Comparison of ENCODE assay signal across 4 fruit fly cellular contexts in genomic region chr3L:5551087-5551486, dm6.
TF ChIP-seq lines count a peak whose summit lies in the region.

TSS of gene frm (minus strand) at chr3L:5551159.

- no peak for TF ChIP-seq CTCF in whole organism, embryonic (GFP tag; optimal IDR thresholded peaks at IDR 0.05; lab: Kevin White, UChicago)

TF ChIP-seq in whole organism, embryonic, 481 proteins besides CTCF, POLR2A, EP300 and RAD21 (continues in another document):
- TF ChIP-seq p53 (GFP tag; optimal IDR thresholded peaks at IDR 0.05; lab: Kevin White, UChicago) = no peak
- TF ChIP-seq CG13894 (tag; optimal IDR thresholded peaks at IDR 0.05; lab: Kevin White, UChicago) = peak; percentile 19
- no peak for TF ChIP-seq grau (tag; optimal IDR thresholded peaks at IDR 0.05; lab: Kevin White, UChicago)
- TF ChIP-seq Lhr (GFP tag; optimal IDR thresholded peaks at IDR 0.05; lab: Kevin White, UChicago) = no peak
- TF ChIP-seq CG11456 (GFP tag; IDR thresholded peaks at IDR 0.05; lab: Robert Waterston, UW) = no peak
- peak; percentile 44 for TF ChIP-seq Med (GFP tag; lab: Kevin White, UChicago)
- TF ChIP-seq YL-1 (GFP tag; optimal IDR thresholded peaks at IDR 0.05; lab: Kevin White, UChicago) = no peak
- peak; percentile 68 for TF ChIP-seq abd-A (tag; optimal IDR thresholded peaks at IDR 0.05; lab: Kevin White, UChicago)
- TF ChIP-seq bsh (GFP tag; optimal IDR thresholded peaks at IDR 0.05; lab: Kevin White, UChicago) = no peak
- TF ChIP-seq sug (tag; optimal IDR thresholded peaks at IDR 0.05; lab: Kevin White, UChicago) = no peak
- no peak for TF ChIP-seq Hr3 (GFP tag; optimal IDR thresholded peaks at IDR 0.05; lab: Kevin White, UChicago)
- TF ChIP-seq CG17385 (GFP tag; optimal IDR thresholded peaks at IDR 0.05; lab: Kevin White, UChicago) = no peak
- TF ChIP-seq sd (tag; optimal IDR thresholded peaks at IDR 0.05; lab: Kevin White, UChicago) = peak; percentile 76
- TF ChIP-seq z (GFP tag; IDR thresholded peaks at IDR 0.05; lab: Robert Waterston, UW) = peak; percentile 83
- TF ChIP-seq nom (GFP tag; optimal IDR thresholded peaks at IDR 0.05; lab: Kevin White, UChicago) = peak; percentile 92
- TF ChIP-seq gem (tag; optimal IDR thresholded peaks at IDR 0.05; lab: Kevin White, UChicago) = no peak
- peak in 1 of 2 experiments; percentile 38 for TF ChIP-seq Trl (optimal IDR thresholded peaks at IDR 0.05; lab: Kevin White, UChicago)
- TF ChIP-seq Trl (GFP tag; optimal IDR thresholded peaks at IDR 0.05; lab: Kevin White, UChicago) = no peak
- TF ChIP-seq zen (tag; optimal IDR thresholded peaks at IDR 0.05; lab: Kevin White, UChicago) = no peak
- no peak for TF ChIP-seq chif (GFP tag; optimal IDR thresholded peaks at IDR 0.05; lab: Kevin White, UChicago)
- peak; percentile 82; the same call in 3 of the 4 replicates for TF ChIP-seq chinmo (GFP tag; IDR thresholded peaks at IDR 0.05; lab: Robert Waterston, UW; ENCODE audit: partially characterized antibody)
- TF ChIP-seq Myb (GFP tag; optimal IDR thresholded peaks at IDR 0.05; lab: Kevin White, UChicago) = no peak
- TF ChIP-seq onecut (GFP tag; IDR thresholded peaks at IDR 0.05; lab: Robert Waterston, UW) = no peak

TF ChIP-seq in whole organism, prepupa, 60 proteins besides CTCF, POLR2A, EP300 and RAD21 (continues in another document):
- TF ChIP-seq CG32006 (GFP tag; optimal IDR thresholded peaks at IDR 0.05; lab: Kevin White, UChicago) (no peak), Ets96B (tag; optimal IDR thresholded peaks at IDR 0.05; lab: Kevin White, UChicago) (peak; percentile 34), CG8319 (GFP tag; optimal IDR thresholded peaks at IDR 0.05; lab: Kevin White, UChicago) (no peak), CG7368 (GFP tag; optimal IDR thresholded peaks at IDR 0.05; lab: Kevin White, UChicago) (peak; percentile 1), net (GFP tag; optimal IDR thresholded peaks at IDR 0.05; lab: Kevin White, UChicago) (peak; percentile 27), cyc (GFP tag; optimal IDR thresholded peaks at IDR 0.05; lab: Kevin White, UChicago) (no peak), Sox15 (GFP tag; optimal IDR thresholded peaks at IDR 0.05; lab: Kevin White, UChicago) (no peak), eg (GFP tag; IDR thresholded peaks at IDR 0.05; lab: Robert Waterston, UW) (no peak), CG15336 (GFP tag; IDR thresholded peaks at IDR 0.05; lab: Robert Waterston, UW) (no peak), Eip93F (GFP tag; optimal IDR thresholded peaks at IDR 0.05; lab: Kevin White, UChicago) (no peak), CG11294 (GFP tag; IDR thresholded peaks at IDR 0.05; lab: Robert Waterston, UW) (no peak), OdsH (GFP tag; optimal IDR thresholded peaks at IDR 0.05; lab: Kevin White, UChicago) (no peak), fd59A (GFP tag; optimal IDR thresholded peaks at IDR 0.05; lab: Kevin White, UChicago) (no peak), pdm3 (GFP tag; optimal IDR thresholded peaks at IDR 0.05; lab: Kevin White, UChicago) (no peak), spab (GFP tag; optimal IDR thresholded peaks at IDR 0.05; lab: Kevin White, UChicago) (peak; percentile 21), topi (GFP tag; optimal IDR thresholded peaks at IDR 0.05; lab: Kevin White, UChicago) (no peak), CG1621 (tag; optimal IDR thresholded peaks at IDR 0.05; lab: Kevin White, UChicago) (peak; percentile 92), Hr39 (GFP tag; optimal IDR thresholded peaks at IDR 0.05; lab: Kevin White, UChicago) (no peak), CG11902 (GFP tag; optimal IDR thresholded peaks at IDR 0.05; lab: Kevin White, UChicago) (no peak), CG3919 (GFP tag; optimal IDR thresholded peaks at IDR 0.05; lab: Kevin White, UChicago) (peak; percentile 18), Eip75B (GFP tag; optimal IDR thresholded peaks at IDR 0.05; lab: Kevin White, UChicago) (peak; percentile 16), CG16779 (tag; optimal IDR thresholded peaks at IDR 0.05; lab: Kevin White, UChicago) (peak; percentile 59), acj6 (GFP tag; optimal IDR thresholded peaks at IDR 0.05; lab: Kevin White, UChicago) (no peak), salr (GFP tag; optimal IDR thresholded peaks at IDR 0.05; lab: Kevin White, UChicago) (no peak), Met (GFP tag; optimal IDR thresholded peaks at IDR 0.05; lab: Kevin White, UChicago) (no peak)

TF ChIP-seq in whole organism, pupa, 21 proteins besides CTCF, POLR2A, EP300 and RAD21:
- TF ChIP-seq CG14655 (GFP tag; optimal IDR thresholded peaks at IDR 0.05; lab: Kevin White, UChicago) = no peak
- TF ChIP-seq fd96Ca (GFP tag; IDR thresholded peaks at IDR 0.05; lab: Robert Waterston, UW) = 0 out of 3 replicates have a peak, but pooled peaks have one; percentile 23
- no peak for TF ChIP-seq CG32121 (GFP tag; IDR thresholded peaks at IDR 0.05; lab: Robert Waterston, UW)
- TF ChIP-seq EcR (GFP tag; optimal IDR thresholded peaks at IDR 0.05; lab: Kevin White, UChicago) = peak; percentile 61
- TF ChIP-seq CG34367 (tag; optimal IDR thresholded peaks at IDR 0.05; lab: Kevin White, UChicago) = peak; percentile 44
- peak; percentile 39 for TF ChIP-seq CG15710 (tag; optimal IDR thresholded peaks at IDR 0.05; lab: Kevin White, UChicago)
- TF ChIP-seq Pif1A (GFP tag; optimal IDR thresholded peaks at IDR 0.05; lab: Kevin White, UChicago) = peak; percentile 21
- no peak for TF ChIP-seq rn (GFP tag; IDR thresholded peaks at IDR 0.05; lab: Robert Waterston, UW)
- peak; percentile 35 for TF ChIP-seq CG8159 (tag; optimal IDR thresholded peaks at IDR 0.05; lab: Kevin White, UChicago)
- TF ChIP-seq Ets98B (GFP tag; IDR thresholded peaks at IDR 0.05; lab: Robert Waterston, UW) = no peak
- peak; percentile 52 for TF ChIP-seq CG13204 (GFP tag; optimal IDR thresholded peaks at IDR 0.05; lab: Kevin White, UChicago)
- no peak for TF ChIP-seq D1 (tag; optimal IDR thresholded peaks at IDR 0.05; lab: Kevin White, UChicago)
- TF ChIP-seq CG10348 (GFP tag; IDR thresholded peaks at IDR 0.05; lab: Robert Waterston, UW) = no peak
- TF ChIP-seq CG9948 (tag; optimal IDR thresholded peaks at IDR 0.05; lab: Kevin White, UChicago) = no peak
- no peak for TF ChIP-seq CG4496 (GFP tag; IDR thresholded peaks at IDR 0.05; lab: Robert Waterston, UW)
- TF ChIP-seq Pif1B (GFP tag; optimal IDR thresholded peaks at IDR 0.05; lab: Kevin White, UChicago) = peak; percentile 34
- TF ChIP-seq gl (tag; optimal IDR thresholded peaks at IDR 0.05; lab: Kevin White, UChicago) = peak; percentile 81
- peak; percentile 41 for TF ChIP-seq Snoo (tag; optimal IDR thresholded peaks at IDR 0.05; lab: Kevin White, UChicago)
- peak; percentile 23 for TF ChIP-seq CG17806 (tag; optimal IDR thresholded peaks at IDR 0.05; lab: Kevin White, UChicago)
- TF ChIP-seq CG8301 (tag; optimal IDR thresholded peaks at IDR 0.05; lab: Kevin White, UChicago) = no peak
- no peak; the same call in 1 of the 2 replicates for TF ChIP-seq CG12605 (GFP tag; IDR thresholded peaks at IDR 0.05; lab: Robert Waterston, UW)

TF ChIP-seq in whole organism, wandering third instar larva, 38 proteins besides CTCF, POLR2A, EP300 and RAD21:
- TF ChIP-seq ey (GFP tag; optimal IDR thresholded peaks at IDR 0.05; lab: Kevin White, UChicago) = no peak
- no peak for TF ChIP-seq woc (GFP tag; optimal IDR thresholded peaks at IDR 0.05; lab: Kevin White, UChicago)
- TF ChIP-seq Sp1 (GFP tag; optimal IDR thresholded peaks at IDR 0.05; lab: Kevin White, UChicago) = peak; percentile 56
- TF ChIP-seq CG32264 (GFP tag; optimal IDR thresholded peaks at IDR 0.05; lab: Kevin White, UChicago) = no peak
- no peak for TF ChIP-seq Hr78 (GFP tag; optimal IDR thresholded peaks at IDR 0.05; lab: Kevin White, UChicago)
- no peak for TF ChIP-seq Hnf4 (GFP tag; optimal IDR thresholded peaks at IDR 0.05; lab: Kevin White, UChicago)
- TF ChIP-seq N (GFP tag; optimal IDR thresholded peaks at IDR 0.05; lab: Kevin White, UChicago) = no peak
- TF ChIP-seq rgr (GFP tag; optimal IDR thresholded peaks at IDR 0.05; lab: Kevin White, UChicago) = no peak
- TF ChIP-seq pan (optimal IDR thresholded peaks at IDR 0.05; lab: Kevin White, UChicago) = no peak
- TF ChIP-seq CG9705 (GFP tag; optimal IDR thresholded peaks at IDR 0.05; lab: Kevin White, UChicago) = no peak
- TF ChIP-seq CrebA (GFP tag; optimal IDR thresholded peaks at IDR 0.05; lab: Kevin White, UChicago; ENCODE audit: borderline replicate concordance) = peak; percentile 10
- no peak for TF ChIP-seq Myc (optimal IDR thresholded peaks at IDR 0.05; lab: Kevin White, UChicago)
- peak; percentile 8 for TF ChIP-seq Dfd (GFP tag; optimal IDR thresholded peaks at IDR 0.05; lab: Kevin White, UChicago)
- TF ChIP-seq usp (GFP tag; optimal IDR thresholded peaks at IDR 0.05; lab: Kevin White, UChicago) = no peak
- no peak for TF ChIP-seq h (GFP tag; optimal IDR thresholded peaks at IDR 0.05; lab: Kevin White, UChicago)
- TF ChIP-seq GATAd (GFP tag; optimal IDR thresholded peaks at IDR 0.05; lab: Kevin White, UChicago) = no peak
- TF ChIP-seq br (GFP tag; optimal IDR thresholded peaks at IDR 0.05; lab: Kevin White, UChicago) = no peak
- peak; percentile 18 for TF ChIP-seq Rel (GFP tag; optimal IDR thresholded peaks at IDR 0.05; lab: Kevin White, UChicago)
- peak; percentile 37 for TF ChIP-seq Rel (tag; optimal IDR thresholded peaks at IDR 0.05; lab: Kevin White, UChicago)
- no peak for TF ChIP-seq Vsx2 (GFP tag; optimal IDR thresholded peaks at IDR 0.05; lab: Kevin White, UChicago; ENCODE audit: partially characterized antibody)
- no peak for TF ChIP-seq Dif (GFP tag; optimal IDR thresholded peaks at IDR 0.05; lab: Kevin White, UChicago; ENCODE audit: partially characterized antibody)
- no peak for TF ChIP-seq foxo (GFP tag; optimal IDR thresholded peaks at IDR 0.05; lab: Kevin White, UChicago)
- TF ChIP-seq Abd-B (GFP tag; optimal IDR thresholded peaks at IDR 0.05; lab: Kevin White, UChicago) = no peak
- TF ChIP-seq jim (GFP tag; optimal IDR thresholded peaks at IDR 0.05; lab: Kevin White, UChicago) = peak; percentile 27
- no peak for TF ChIP-seq OdsH (GFP tag; optimal IDR thresholded peaks at IDR 0.05; lab: Kevin White, UChicago)
- TF ChIP-seq sage (GFP tag; optimal IDR thresholded peaks at IDR 0.05; lab: Kevin White, UChicago) = no peak
TF ChIP-seq in whole organism, wandering third instar larva: peak in this region for 5.

Comparison
In these comparisons a context has a peak if more than half of its experiments do, and no peak if none do; other contexts are left out.
1. Of the 7 proteins assayed by ChIP-seq in both whole organism, embryonic and whole organism, prepupa: peak only in whole organism, embryonic: none; only in whole organism, prepupa: Blimp-1, CG16779 and CG6854; in both: none; in neither: 4.